Worm (Caenorhabditis elegans) whole organism, mixed stage, embryonic: ENCODE measurements around the gene Y102A11A.5.

ENCODE experiments used
- blmp-1 ChIP-seq: fragments of 150-350 bp; optimal IDR thresholded peaks from 2 replicates; lab custom pipeline; 2014; ENCODE audit warnings: missing biosample characterization, missing genetic modification characterization
- cnd-1 ChIP-seq: fragments of 200-800 bp; sonication (Bioruptor generic); optimal IDR thresholded peaks from 2 replicates; lab custom pipeline; 2018; ENCODE audit warnings: mild to moderate bottlenecking, missing genetic modification characterization, missing compliant biosample characterization
- elt-1 ChIP-seq: sonication (generic microtip); optimal IDR thresholded peaks from 2 replicates; lab custom pipeline; 2017; ENCODE audit warnings: missing genetic modification characterization, mild to moderate bottlenecking, missing compliant biosample characterization, antibody characterized with exemption, moderate library complexity, borderline replicate concordance; ENCODE audit not compliant: insufficient read depth
- pha-4 ChIP-seq: fragments of 150-350 bp; optimal IDR thresholded peaks from 2 replicates; lab custom pipeline; 2018; ENCODE audit warnings: missing biosample characterization, missing genetic modification reagents, missing genetic modification characterization
- sem-2 ChIP-seq: fragments of 200-800 bp; sonication (Bioruptor generic); optimal IDR thresholded peaks from 2 replicates; lab custom pipeline; 2018; ENCODE audit warnings: mild to moderate bottlenecking, missing genetic modification characterization, missing compliant biosample characterization
- snpc-4 ChIP-seq: fragments of 150-350 bp; optimal IDR thresholded peaks from 2 replicates; lab custom pipeline; 2014; ENCODE audit warnings: missing biosample characterization, missing genetic modification characterization

ce11 chrX:2044541-2045168 lies 13.3 kb upstream of the Y102A11A.5 start:
- no peak for TF ChIP-seq snpc-4 (tag; lab: Kevin White, UChicago)
- TF ChIP-seq blmp-1 (tag; lab: Kevin White, UChicago) = no peak
- no peak for TF ChIP-seq pha-4 (tag; lab: Kevin White, UChicago)
- TF ChIP-seq cnd-1 (tag; lab: Kevin White, UChicago) = peak; percentile 94
- TF ChIP-seq elt-1 = no peak
- TF ChIP-seq sem-2 (GFP tag; lab: Kevin White, UChicago) = no peak
